Worm (Caenorhabditis elegans) whole organism, L4 larva: ENCODE data around the gene M163.22.

Source experiments
- D1046.2 ChIP-seq: fragments of 200-800 bp; sonication (Bioruptor generic); IDR thresholded peaks from 2 replicates; pipeline ENCODE4 v1.3.6; 2022; ENCODE audit warnings: missing genetic modification characterization, missing compliant biosample characterization
- R02D3.7 ChIP-seq: fragments of 150-350 bp; sonication (generic microtip); optimal IDR thresholded peaks from 3 replicates; lab custom pipeline; 2014; ENCODE audit warnings: missing biosample characterization, missing genetic modification characterization
- Y48G9A.11 ChIP-seq: fragments of 200-800 bp; sonication (Bioruptor generic); IDR thresholded peaks from 2 replicates; pipeline ENCODE4 v1.3.6; 2022; ENCODE audit warnings: missing genetic modification reagents, missing genetic modification characterization, missing compliant biosample characterization
- aly-2 ChIP-seq: sonication (generic microtip); optimal IDR thresholded peaks from 2 replicates; lab custom pipeline; 2018; ENCODE audit warnings: missing biosample characterization, missing genetic modification characterization
- arid-1 ChIP-seq: fragments of 200-800 bp; sonication (Bioruptor generic); conservative IDR thresholded peaks from 2 replicates; pipeline ENCODE4 v1.3.6; 2022; ENCODE audit warnings: missing genetic modification reagents, missing genetic modification characterization, missing compliant biosample characterization
- attf-4 ChIP-seq: sonication (generic microtip); optimal IDR thresholded peaks from 3 replicates; lab custom pipeline; 2017; ENCODE audit warnings: missing biosample characterization, missing genetic modification characterization
- ceh-28 ChIP-seq: fragments of 150-350 bp; optimal IDR thresholded peaks from 2 replicates; lab custom pipeline; 2014; ENCODE audit warnings: missing biosample characterization, missing genetic modification reagents, missing genetic modification characterization
- ceh-32 ChIP-seq: sonication (generic microtip); optimal IDR thresholded peaks from 2 replicates; lab custom pipeline; 2016; ENCODE audit warnings: mild to moderate bottlenecking, missing genetic modification characterization, missing compliant biosample characterization; ENCODE audit not compliant: poor library complexity
- ceh-62 ChIP-seq: sonication (generic microtip); optimal IDR thresholded peaks from 2 replicates; lab custom pipeline; 2017; ENCODE audit warnings: missing biosample characterization, missing genetic modification characterization
- ces-1 ChIP-seq: fragments of 150-350 bp; sonication (generic microtip); optimal IDR thresholded peaks from 4 replicates; lab custom pipeline; 2014; ENCODE audit warnings: missing biosample characterization, missing genetic modification reagents, missing genetic modification characterization
- daf-16 ChIP-seq, 3 experiments: sonication (generic microtip); optimal IDR thresholded peaks; 2 replicates each; lab custom pipeline; 2016 to 2017; ENCODE audit warnings: missing genetic modification characterization in 3 of 3, missing genetic modification reagents in 3 of 3, mild to moderate bottlenecking in 2 of 3, missing compliant biosample characterization in 2 of 3, missing biosample characterization in 1 of 3, moderate library complexity in 1 of 3
- daf-19 ChIP-seq: fragments of 200-800 bp; sonication (Bioruptor generic); conservative IDR thresholded peaks from 2 replicates; pipeline ENCODE4 v1.3.6; 2022; ENCODE audit warnings: missing genetic modification characterization, missing compliant biosample characterization
- dmd-6 ChIP-seq: fragments of 200-800 bp; sonication (Bioruptor generic); IDR thresholded peaks from 2 replicates; pipeline ENCODE4 v1.3.6; 2022; ENCODE audit warnings: missing genetic modification reagents, missing genetic modification characterization, missing compliant biosample characterization
- dpl-1 ChIP-seq: fragments of 150-350 bp; optimal IDR thresholded peaks from 2 replicates; lab custom pipeline; 2014; ENCODE audit warnings: missing biosample characterization, missing genetic modification reagents, missing genetic modification characterization
- egl-27 ChIP-seq: sonication (generic microtip); optimal IDR thresholded peaks from 3 replicates; lab custom pipeline; 2017; ENCODE audit warnings: missing biosample characterization, missing genetic modification reagents, missing genetic modification characterization
- fos-1 ChIP-seq: fragments of 150-350 bp; optimal IDR thresholded peaks from 2 replicates; lab custom pipeline; 2014; ENCODE audit warnings: missing biosample characterization, missing genetic modification characterization
- hif-1 ChIP-seq, 2 experiments: sonication (generic microtip); optimal IDR thresholded peaks; 2 replicates each; lab custom pipeline; 2016 to 2017; ENCODE audit warnings: missing compliant biosample characterization in 2 of 2, missing genetic modification characterization in 2 of 2, missing genetic modification reagents in 2 of 2, missing genotype in 2 of 2, mild to moderate bottlenecking in 1 of 2
- hlh-30 ChIP-seq: sonication (generic microtip); optimal IDR thresholded peaks from 2 replicates; lab custom pipeline; 2017; ENCODE audit warnings: antibody characterized with exemption, mild to moderate bottlenecking, missing genetic modification characterization, missing compliant biosample characterization; ENCODE audit not compliant: insufficient read depth
- lin-15B ChIP-seq: fragments of 150-350 bp; sonication (generic microtip); optimal IDR thresholded peaks from 3 replicates; lab custom pipeline; 2014; ENCODE audit warnings: missing biosample characterization, missing genetic modification characterization
- lin-29 ChIP-seq: fragments of 200-800 bp; sonication (Bioruptor generic); IDR thresholded peaks from 2 replicates; pipeline ENCODE4 v1.3.6; 2022; ENCODE audit warnings: missing genetic modification reagents, missing genetic modification characterization, missing compliant biosample characterization
- lsy-2 ChIP-seq, 2 experiments: fragments of 150-350 bp in 1 of 2; sonication (generic microtip) in 1 of 2; optimal IDR thresholded peaks; 2 replicates each; lab custom pipeline; 2014 to 2017; ENCODE audit warnings: missing biosample characterization in 2 of 2, missing genetic modification characterization in 2 of 2
- madf-5 ChIP-seq, 2 experiments: fragments of 200-800 bp; sonication (Bioruptor generic); IDR thresholded peaks; 2 replicates each; pipeline ENCODE4 v1.3.6; 2022; ENCODE audit warnings: missing compliant biosample characterization in 2 of 2, missing genetic modification characterization in 2 of 2
- madf-9 ChIP-seq: fragments of 200-800 bp; sonication (Bioruptor generic); conservative IDR thresholded peaks from 2 replicates; pipeline ENCODE4 v1.3.6; 2022; ENCODE audit warnings: missing genetic modification reagents, missing genetic modification characterization, missing compliant biosample characterization
- mdl-1 ChIP-seq, 2 experiments: fragments of 150-350 bp in 1 of 2; sonication (generic microtip) in 1 of 2; optimal IDR thresholded peaks; 2 replicates each; lab custom pipeline; 2014 to 2017; ENCODE audit warnings: missing biosample characterization in 2 of 2, missing genetic modification characterization in 2 of 2
- mxl-2 ChIP-seq: fragments of 200-800 bp; sonication (Bioruptor generic); conservative IDR thresholded peaks from 2 replicates; pipeline ENCODE4 v1.3.6; 2022; ENCODE audit warnings: missing genetic modification reagents, missing genetic modification characterization, missing compliant biosample characterization
- mxl-3 ChIP-seq: fragments of 200-800 bp; sonication (Bioruptor generic); optimal IDR thresholded peaks from 2 replicates; lab custom pipeline; 2018; ENCODE audit warnings: mild to moderate bottlenecking, missing genetic modification characterization, missing compliant biosample characterization
- nhr-10 ChIP-seq: fragments of 150-350 bp; optimal IDR thresholded peaks from 2 replicates; lab custom pipeline; 2014; ENCODE audit warnings: missing biosample characterization, missing genetic modification characterization
- nhr-25 ChIP-seq: sonication (generic microtip); optimal IDR thresholded peaks from 2 replicates; lab custom pipeline; 2017; ENCODE audit warnings: missing genetic modification characterization, mild to moderate bottlenecking, missing compliant biosample characterization, antibody characterized with exemption, moderate library complexity, borderline replicate concordance; ENCODE audit not compliant: insufficient read depth
- nhr-28 ChIP-seq: fragments of 150-350 bp; optimal IDR thresholded peaks from 2 replicates; lab custom pipeline; 2014; ENCODE audit warnings: missing biosample characterization, missing genetic modification characterization
- nhr-41 ChIP-seq: fragments of 200-800 bp; sonication (Bioruptor generic); IDR thresholded peaks from 2 replicates; pipeline ENCODE4 v1.3.6; 2022; ENCODE audit warnings: missing genetic modification reagents, missing genetic modification characterization, missing compliant biosample characterization
- nhr-48 ChIP-seq: sonication (generic microtip); optimal IDR thresholded peaks from 2 replicates; lab custom pipeline; 2016; ENCODE audit warnings: mild to moderate bottlenecking, missing genetic modification characterization, missing compliant biosample characterization
- nhr-77 ChIP-seq: fragments of 150-350 bp; optimal IDR thresholded peaks from 2 replicates; lab custom pipeline; 2014; ENCODE audit warnings: missing biosample characterization, missing genetic modification characterization
- pha-4 ChIP-seq, 2 experiments: fragments of 150-350 bp in 1 of 2; fragments of 200-800 bp in 1 of 2; sonication (Bioruptor generic) in 1 of 2; IDR thresholded peaks in 1 of 2; optimal IDR thresholded peaks in 1 of 2; 2 replicates each; pipeline versions ENCODE4 v1.3.6 to Lab custom; 2014 to 2022; ENCODE audit warnings: missing genetic modification characterization in 2 of 2, missing genetic modification reagents in 2 of 2, missing biosample characterization in 1 of 2, missing compliant biosample characterization in 1 of 2
- php-3 ChIP-seq: fragments of 200-800 bp; sonication (Bioruptor generic); IDR thresholded peaks from 2 replicates; pipeline ENCODE4 v1.3.6; 2022; ENCODE audit warnings: missing genetic modification reagents, missing genetic modification characterization, missing compliant biosample characterization
- pqm-1 ChIP-seq: sonication (generic microtip); optimal IDR thresholded peaks from 2 replicates; lab custom pipeline; 2017; ENCODE audit warnings: missing biosample characterization, missing genetic modification characterization
- sdz-12 ChIP-seq: fragments of 200-800 bp; sonication (Bioruptor generic); optimal IDR thresholded peaks from 2 replicates; lab custom pipeline; 2018; ENCODE audit warnings: mild to moderate bottlenecking, missing genetic modification characterization, missing compliant biosample characterization
- set-16 ChIP-seq: fragments of 200-800 bp; sonication (Bioruptor generic); IDR thresholded peaks from 2 replicates; pipeline ENCODE4 v1.3.6; 2022; ENCODE audit warnings: missing genetic modification reagents, missing genetic modification characterization, missing compliant biosample characterization
- skn-1 ChIP-seq: fragments of 150-350 bp; optimal IDR thresholded peaks from 2 replicates; lab custom pipeline; 2014; ENCODE audit warnings: missing biosample characterization, missing genetic modification characterization
- tag-97 ChIP-seq: fragments of 200-800 bp; sonication (Bioruptor generic); IDR thresholded peaks from 2 replicates; pipeline ENCODE4 v1.3.6; 2022; ENCODE audit warnings: missing genetic modification characterization, missing compliant biosample characterization
- tra-1 ChIP-seq: fragments of 200-800 bp; sonication (Bioruptor generic); IDR thresholded peaks from 2 replicates; pipeline ENCODE4 v1.3.6; 2022; ENCODE audit warnings: missing genetic modification reagents, missing genetic modification characterization, missing compliant biosample characterization
- unc-130 ChIP-seq: sonication (generic microtip); optimal IDR thresholded peaks from 2 replicates; lab custom pipeline; 2016; ENCODE audit warnings: missing genetic modification reagents, missing genetic modification characterization, missing compliant biosample characterization
- unc-62 ChIP-seq, 3 experiments: fragments of 150-350 bp in 1 of 3; sonication (generic microtip); optimal IDR thresholded peaks in 2 of 3; peaks in 1 of 3; 1 replicate in 1 of 3; 2 replicates in 2 of 3; lab custom pipeline; 2014 to 2017; ENCODE audit warnings: missing biosample characterization in 3 of 3, missing genetic modification characterization in 3 of 3, missing genetic modification reagents in 3 of 3, missing genotype in 1 of 3
- zag-1 ChIP-seq: fragments of 150-350 bp; optimal IDR thresholded peaks from 2 replicates; lab custom pipeline; 2014; ENCODE audit warnings: missing biosample characterization, missing genetic modification characterization

The M163.22 gene

DNA sequence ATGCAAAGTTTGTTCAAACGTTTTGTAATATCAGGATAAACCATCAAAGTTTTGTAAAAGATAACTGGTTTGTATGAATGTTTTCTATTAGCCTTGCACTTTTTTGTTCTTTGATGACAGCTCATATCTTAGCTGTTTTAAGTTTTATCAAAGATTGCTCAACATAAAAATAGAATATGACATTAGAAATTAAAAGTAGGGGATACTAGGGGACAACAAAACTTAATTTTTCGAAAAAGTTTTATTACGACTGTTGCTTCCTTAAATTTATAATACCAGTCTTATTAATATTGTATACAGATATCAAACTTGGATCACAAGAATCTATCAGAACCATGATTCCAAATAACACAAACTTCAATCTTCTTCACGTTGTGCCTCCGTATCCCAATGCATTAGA is 30.1 kb downstream of the M163.22 start, which contains the start of gene ztf-14:
Gene ztf-14, plus strand, starts transcription at position 301 of the 400 bp plus-strand sequence.
- TF ChIP-seq nhr-41 (GFP tag; lab: Robert Waterston, UW) (no peak), lin-15B (tag; lab: Kevin White, UChicago) (no peak), daf-16 (GFP tag; optimal IDR thresholded peaks at IDR 0.05; lab: Kevin White, UChicago) (no peak), daf-16 (tag; optimal IDR thresholded peaks at IDR 0.05; lab: Kevin White, UChicago) (no peak), dmd-6 (GFP tag; lab: Robert Waterston, UW) (no peak), mdl-1 (tag; optimal IDR thresholded peaks at IDR 0.05; lab: Kevin White, UChicago) (no peak), pha-4 (GFP tag; IDR thresholded peaks at IDR 0.05; lab: Robert Waterston, UW) (no peak), pha-4 (tag; optimal IDR thresholded peaks at IDR 0.05; lab: Kevin White, UChicago) (no peak), egl-27 (tag; lab: Kevin White, UChicago) (no peak), aly-2 (tag; lab: Kevin White, UChicago) (no peak), hif-1 (tag; optimal IDR thresholded peaks at IDR 0.05; lab: Kevin White, UChicago) (no peak), sdz-12 (GFP tag; lab: Kevin White, UChicago) (no peak), ceh-28 (tag; lab: Kevin White, UChicago) (no peak), lin-29 (GFP tag; lab: Robert Waterston, UW) (no peak), mxl-3 (GFP tag; lab: Kevin White, UChicago) (no peak), pqm-1 (tag; lab: Kevin White, UChicago) (no peak), D1046.2 (no peak), unc-130 (GFP tag; lab: Kevin White, UChicago) (no peak), ces-1 (no peak), hlh-30 (tag; lab: Kevin White, UChicago) (no peak), php-3 (GFP tag; lab: Robert Waterston, UW) (no peak)
- TF ChIP-seq, all 104 proteins: peak for 0

DNA sequence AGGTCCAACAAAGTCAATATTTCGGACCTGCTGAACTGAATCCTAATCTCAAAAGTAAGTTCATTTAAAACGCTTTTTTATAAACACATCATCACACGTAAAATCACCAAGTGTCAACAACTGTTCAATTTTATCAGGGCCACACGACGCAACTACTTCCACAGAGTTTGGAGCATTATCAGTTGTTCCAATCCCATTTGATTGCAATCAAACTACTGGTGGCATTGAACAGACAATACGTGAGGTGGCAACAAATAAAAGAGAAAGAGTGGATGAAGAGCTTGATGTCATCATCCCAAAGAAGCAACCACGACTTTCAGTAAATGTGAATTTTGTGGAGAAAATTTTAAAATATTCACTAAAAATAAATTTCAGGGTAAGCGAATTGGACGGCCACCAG is 30.9 kb downstream of the M163.22 start:
- TF ChIP-seq daf-16 (GFP tag; optimal IDR thresholded peaks at IDR 0.05; lab: Kevin White, UChicago) (peak in 1 of 2 experiments; percentile 1), daf-16 (tag; optimal IDR thresholded peaks at IDR 0.05; lab: Kevin White, UChicago) (peak; percentile 17), ceh-28 (tag; lab: Kevin White, UChicago) (no peak)

DNA sequence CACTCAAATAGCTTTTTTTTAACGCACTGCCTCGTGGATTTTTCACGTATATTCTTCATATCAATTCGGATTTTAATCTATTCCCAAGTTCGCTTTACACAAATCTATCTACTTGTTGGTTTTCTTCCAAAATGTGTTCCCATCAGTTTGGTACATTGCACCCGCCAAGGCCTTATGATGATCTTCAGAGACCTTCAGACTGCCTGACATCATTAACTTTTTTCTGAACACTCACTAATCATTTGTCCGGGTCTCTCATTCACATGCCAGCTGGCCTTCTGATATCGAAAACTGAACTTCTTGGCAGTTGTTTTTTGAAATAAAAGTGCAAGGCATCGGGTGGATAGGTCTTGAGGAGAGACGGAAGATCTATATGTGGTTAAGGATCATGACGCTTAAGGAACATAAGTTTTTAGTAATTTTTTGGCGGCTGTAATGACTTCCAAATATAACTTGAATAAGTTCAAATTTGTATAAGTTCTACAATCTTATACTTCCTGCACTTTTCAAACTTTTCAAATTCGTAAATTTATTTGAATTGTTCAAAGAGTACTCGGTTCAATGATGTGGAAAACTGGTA is 34.2 kb downstream of the M163.22 start:
- TF ChIP-seq nhr-28 (tag; lab: Kevin White, UChicago) (peak; percentile 60), Y48G9A.11 (no peak), aly-2 (tag; lab: Kevin White, UChicago) (no peak), skn-1 (tag; lab: Kevin White, UChicago) (no peak), madf-9 (GFP tag; lab: Robert Waterston, UW) (no peak), nhr-10 (tag; lab: Kevin White, UChicago) (no peak), ceh-32 (tag; lab: Kevin White, UChicago) (no peak), tra-1 (GFP tag; lab: Robert Waterston, UW) (peak; percentile 45; the same call in 1 of the 2 replicates), R02D3.7 (no peak), dpl-1 (GFP tag; lab: Kevin White, UChicago) (no peak), mdl-1 (tag; optimal IDR thresholded peaks at IDR 0.05; lab: Kevin White, UChicago) (peak in 1 of 2 experiments; percentile 45), nhr-25 (tag; lab: Kevin White, UChicago) (peak; percentile 8), ceh-62 (no peak), attf-4 (no peak), tag-97 (GFP tag; lab: Robert Waterston, UW) (no peak), madf-5 (GFP tag; IDR thresholded peaks at IDR 0.05; lab: Robert Waterston, UW) (no peak), nhr-41 (GFP tag; lab: Robert Waterston, UW) (no peak), fos-1 (no peak), unc-62 (GFP tag; optimal IDR thresholded peaks at IDR 0.05 in 1 of 2; lab: Kevin White, UChicago) (peak in 1 of 2 experiments; percentile 97), unc-62 (tag; optimal IDR thresholded peaks at IDR 0.05; lab: Kevin White, UChicago) (no peak), mxl-2 (no peak), zag-1 (tag; lab: Kevin White, UChicago) (no peak), nhr-48 (peak; percentile 4), set-16 (no peak), dmd-6 (GFP tag; lab: Robert Waterston, UW) (peak; percentile 41), hlh-30 (tag; lab: Kevin White, UChicago) (peak; percentile 86), arid-1 (GFP tag; lab: Robert Waterston, UW) (no peak), lsy-2 (tag; optimal IDR thresholded peaks at IDR 0.05; lab: Kevin White, UChicago) (peak in 1 of 2 experiments; percentile 27), daf-19 (no peak), nhr-77 (tag; lab: Kevin White, UChicago) (no peak)
